Worm (Caenorhabditis elegans): Measurements from ENCODE around the gene C23G10.10.

DNA sequence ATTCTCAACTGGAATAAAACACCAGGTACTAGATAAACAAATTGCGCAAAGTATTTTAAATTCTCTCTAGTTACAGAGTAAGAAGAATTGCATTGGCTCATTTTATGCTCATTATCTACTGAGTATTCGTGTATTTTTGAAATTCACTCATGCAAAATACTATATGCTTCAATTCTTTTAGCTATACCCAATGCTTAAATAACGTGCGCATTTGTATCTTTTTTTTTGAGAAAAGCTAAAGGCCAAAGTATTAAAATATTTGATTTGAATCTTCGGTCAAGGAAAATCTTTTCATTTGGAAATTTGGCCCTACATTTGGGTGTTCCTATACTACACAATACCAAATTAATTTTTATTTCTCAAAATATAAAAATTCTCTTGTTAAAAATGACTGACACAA is 48.2 kb upstream of the C23G10.10 start, which contains the start of gene srg-4:
- no peak for TF ChIP-seq tra-4 (tag; optimal IDR thresholded peaks at IDR 0.05)
- TF ChIP-seq ceh-36 (tag; optimal IDR thresholded peaks at IDR 0.05) = no peak
- no peak for TF ChIP-seq ama-1 (optimal IDR thresholded peaks at IDR 0.05)
- TF ChIP-seq B0310.2 (tag; optimal IDR thresholded peaks at IDR 0.05) = no peak
- no peak for TF ChIP-seq aly-1 (tag; optimal IDR thresholded peaks at IDR 0.05)
- TF ChIP-seq hnd-1 (tag; optimal IDR thresholded peaks at IDR 0.05) = no peak
- TF ChIP-seq tbx-37 (GFP tag; conservative IDR thresholded peaks at IDR 0.05) = no peak
- TF ChIP-seq ceh-13 (GFP tag; optimal IDR thresholded peaks at IDR 0.05) = no peak
